Fruit fly (Drosophila melanogaster): ENCODE measurements around the gene Prx6a.

DNA sequence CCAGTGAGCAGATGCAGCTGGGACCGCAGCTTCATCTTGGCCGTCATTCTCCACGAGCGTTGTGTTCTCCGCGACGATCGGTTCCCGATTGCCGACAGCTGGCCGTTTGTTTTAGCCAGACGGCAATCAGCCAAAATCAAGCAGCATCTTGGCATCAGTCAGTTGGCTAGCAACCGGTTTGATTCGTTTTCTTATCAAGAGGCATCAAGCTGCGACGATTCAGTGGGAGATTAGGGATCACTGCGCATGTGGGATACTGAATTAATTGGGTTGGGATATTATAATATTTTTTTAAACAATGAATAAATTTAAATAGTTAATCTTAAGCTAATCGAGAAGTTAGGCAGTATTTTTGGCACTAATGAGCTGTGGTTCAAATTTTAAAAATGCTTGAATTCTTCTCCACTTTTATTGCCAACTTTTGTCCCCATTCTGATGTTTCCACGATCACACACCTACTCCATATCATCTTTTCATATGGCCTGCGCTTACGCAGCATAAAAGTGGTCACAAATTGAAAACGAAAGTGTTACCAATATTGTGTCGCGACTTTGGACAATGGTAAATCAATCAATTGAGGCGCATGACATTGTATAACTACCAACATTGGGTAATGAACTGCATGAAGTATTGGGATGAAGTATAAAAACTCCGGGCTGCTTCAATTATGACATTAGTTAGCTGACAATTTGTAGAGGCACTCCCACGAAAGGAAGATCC, 40.1 kb downstream of the Prx6a start, which contains the start of the genes CG3119 and Cpr23B:
- TF ChIP-seq Pif1A (GFP tag; optimal IDR thresholded peaks at IDR 0.05) (no peak), CG9948 (tag; optimal IDR thresholded peaks at IDR 0.05) (no peak), EcR (GFP tag; optimal IDR thresholded peaks at IDR 0.05) (no peak)
